Fruit fly (Drosophila melanogaster) ovary, adult (tissue): ENCODE measurements around the gene CG17187.

Experiments
- CG17801 ChIP-seq: fragments of 200-800 bp; optimal IDR thresholded peaks from 2 replicates; lab custom pipeline; 2019; ENCODE audit warnings: missing biosample characterization, mild to moderate bottlenecking, missing genetic modification characterization, moderate library complexity; ENCODE audit not compliant: partially characterized antibody

CG17187 gene

dm6 chr3R:11234918-11235371, 3.3 kb upstream of the CG17187 start, which contains the start of the genes Arfip and CG17721:
Arfip (minus strand) TSS chr3R:11235013.
CG17721 (plus strand) TSS chr3R:11235140.
- no peak for TF ChIP-seq CG17801 (GFP tag; lab: Kevin White, UChicago)

- no peak for TF ChIP-seq CG17801 (GFP tag; lab: Kevin White, UChicago)
Measured at dm6 chr3R:11231037-11231436, 642 bp downstream of the CG17187 start.

dm6 chr3R:11230392-11230791, 1.3 kb downstream of the CG17187 start, which contains the start of gene GCC88:
GCC88 (minus strand) TSS chr3R:11230600.
- TF ChIP-seq CG17801 (GFP tag; lab: Kevin White, UChicago), result no peak

dm6 chr3R:11226496-11226895, 5.2 kb downstream of the CG17187 start, which contains the start of gene CG17726:
CG17726 (plus strand) TSS chr3R:11226762.
- TF ChIP-seq CG17801 (GFP tag; lab: Kevin White, UChicago), result peak; percentile 98

- no peak for TF ChIP-seq CG17801 (GFP tag; lab: Kevin White, UChicago)
Measured at dm6 chr3R:11225220-11225619, 6.5 kb downstream of the CG17187 start, which contains the start of gene scpr-C. scpr-C (plus strand) TSS chr3R:11225520.

dm6 chr3R:11224478-11224877, 7.2 kb downstream of the CG17187 start:
- no peak for TF ChIP-seq CG17801 (GFP tag; lab: Kevin White, UChicago)

- TF ChIP-seq CG17801 (GFP tag; lab: Kevin White, UChicago), result no peak
Measured at dm6 chr3R:11222587-11222986, 9.1 kb downstream of the CG17187 start.

dm6 chr3R:11221437-11222230, 10.0 kb downstream of the CG17187 start, which contains the start of the genes CG6693 and RpL3:
CG6693 (minus strand) TSS chr3R:11221639.
RpL3 (plus strand) TSS chr3R:11221894.
- peak; percentile 84 for TF ChIP-seq CG17801 (GFP tag; lab: Kevin White, UChicago)

- no peak for TF ChIP-seq CG17801 (GFP tag; lab: Kevin White, UChicago)
Measured at dm6 chr3R:11219883-11220282, 11.8 kb downstream of the CG17187 start, which contains the start of gene CG6689. CG6689 (minus strand) TSS chr3R:11220064.

- TF ChIP-seq CG17801 (GFP tag; lab: Kevin White, UChicago), result peak; percentile 94
Measured at dm6 chr3R:11216156-11216630, 15.5 kb downstream of the CG17187 start, which contains the start of the genes RpS25 and CG4820. RpS25 (minus strand) TSS chr3R:11216287. CG4820 (plus strand) TSS chr3R:11216535.

dm6 chr3R:11214449-11214950, 17.2 kb downstream of the CG17187 start, which contains the start of gene ZnT86D:
ZnT86D (minus strand) TSS chr3R:11214539.
- TF ChIP-seq CG17801 (GFP tag; lab: Kevin White, UChicago), result peak; percentile 82

dm6 chr3R:11211291-11212061, 20.2 kb downstream of the CG17187 start:
- peak; percentile 65 for TF ChIP-seq CG17801 (GFP tag; lab: Kevin White, UChicago)

dm6 chr3R:11209801-11210402, 21.8 kb downstream of the CG17187 start, which contains the start of the genes SdhC and Tctp:
SdhC (minus strand) TSS chr3R:11209849.
Tctp (plus strand) TSS chr3R:11210247.
- peak; percentile 62 for TF ChIP-seq CG17801 (GFP tag; lab: Kevin White, UChicago)
